5 fruit fly cellular contexts compared by ENCODE assay signal in genomic region chrX:7306538-7307477, dm6.
TF ChIP-seq lines count a peak whose summit lies in the region.

No protein-coding gene starts in this region.

TF ChIP-seq in whole organism, adult, 20 proteins besides CTCF, POLR2A, EP300 and RAD21 (continued from another document):
- TF ChIP-seq CG7101 (tag; optimal IDR thresholded peaks at IDR 0.05; lab: Kevin White, UChicago) (peak; percentile 81), toe (GFP tag; optimal IDR thresholded peaks at IDR 0.05; lab: Kevin White, UChicago) (peak; percentile 56)

TF ChIP-seq in whole organism, embryonic, 481 proteins besides CTCF, POLR2A, EP300 and RAD21 (continued from another document and continues in another):
- TF ChIP-seq HmgD (GFP tag; optimal IDR thresholded peaks at IDR 0.05; lab: Kevin White, UChicago) (peak; percentile 34), Sry-β (GFP tag; optimal IDR thresholded peaks at IDR 0.05; lab: Kevin White, UChicago) (peak; percentile 67), CG5180 (GFP tag; optimal IDR thresholded peaks at IDR 0.05; lab: Kevin White, UChicago) (peak; percentile 88), Usf (GFP tag; optimal IDR thresholded peaks at IDR 0.05; lab: Kevin White, UChicago) (peak; percentile 97), CG10267 (tag; optimal IDR thresholded peaks at IDR 0.05; lab: Kevin White, UChicago) (peak; percentile 89), CG4617 (GFP tag; optimal IDR thresholded peaks at IDR 0.05; lab: Kevin White, UChicago; ENCODE audit: borderline replicate concordance) (peak; percentile 37), Meics (GFP tag; optimal IDR thresholded peaks at IDR 0.05; lab: Kevin White, UChicago) (peak; percentile 96), luna (GFP tag; optimal IDR thresholded peaks at IDR 0.05; lab: Kevin White, UChicago) (no peak), CG16863 (GFP tag; optimal IDR thresholded peaks at IDR 0.05; lab: Kevin White, UChicago) (peak; percentile 84), CG42726 (GFP tag; IDR thresholded peaks at IDR 0.05; lab: Robert Waterston, UW; ENCODE audit: partially characterized antibody) (peak; percentile 60; the same call in 1 of the 2 replicates), gcm (GFP tag; optimal IDR thresholded peaks at IDR 0.05; lab: Kevin White, UChicago) (peak; percentile 89), h (optimal IDR thresholded peaks at IDR 0.05; lab: Kevin White, UChicago) (no peak), CG1603 (tag; optimal IDR thresholded peaks at IDR 0.05; lab: Kevin White, UChicago) (peak; percentile 71), lab (GFP tag; optimal IDR thresholded peaks at IDR 0.05; lab: Kevin White, UChicago) (peak; percentile 84), CG16813 (GFP tag; IDR thresholded peaks at IDR 0.05; lab: Robert Waterston, UW; ENCODE audit: partially characterized antibody) (no peak), sob (GFP tag; IDR thresholded peaks at IDR 0.05; lab: Robert Waterston, UW) (peak; percentile 53), ci (GFP tag; IDR thresholded peaks at IDR 0.05; lab: Robert Waterston, UW) (no peak; the same call in 1 of the 3 replicates), CG12942 (GFP tag; optimal IDR thresholded peaks at IDR 0.05; lab: Kevin White, UChicago) (peak; percentile 75), Rfx (GFP tag; IDR thresholded peaks at IDR 0.05; lab: Robert Waterston, UW) (peak; percentile 75), CG12744 (GFP tag; optimal IDR thresholded peaks at IDR 0.05; lab: Kevin White, UChicago) (peak; percentile 67), vvl (GFP tag; IDR thresholded peaks at IDR 0.05; lab: Robert Waterston, UW) (peak; percentile 43), pzg (GFP tag; optimal IDR thresholded peaks at IDR 0.05; lab: Kevin White, UChicago) (no peak), CG2202 (tag; optimal IDR thresholded peaks at IDR 0.05; lab: Kevin White, UChicago) (peak; percentile 85), CG7987 (GFP tag; optimal IDR thresholded peaks at IDR 0.05; lab: Kevin White, UChicago) (no peak), CkIIα-i1 (GFP tag; IDR thresholded peaks at IDR 0.05; lab: Robert Waterston, UW) (no peak), Ssrp (tag; optimal IDR thresholded peaks at IDR 0.05; lab: Kevin White, UChicago) (peak; percentile 95), schlank (tag; optimal IDR thresholded peaks at IDR 0.05; lab: Kevin White, UChicago) (peak; percentile 34), NC2α (GFP tag; optimal IDR thresholded peaks at IDR 0.05; lab: Kevin White, UChicago) (peak; percentile 61), CG9797 (GFP tag; optimal IDR thresholded peaks at IDR 0.05; lab: Kevin White, UChicago) (peak; percentile 35), tap (tag; optimal IDR thresholded peaks at IDR 0.05; lab: Kevin White, UChicago) (peak; percentile 83), NK7.1 (GFP tag; optimal IDR thresholded peaks at IDR 0.05; lab: Kevin White, UChicago) (peak; percentile 62)

TF ChIP-seq in whole organism, prepupa, 60 proteins besides CTCF, POLR2A, EP300 and RAD21 (continued from another document and continues in another):
- TF ChIP-seq Smox (GFP tag; optimal IDR thresholded peaks at IDR 0.05; lab: Kevin White, UChicago) (peak; percentile 87), CG1621 (tag; optimal IDR thresholded peaks at IDR 0.05; lab: Kevin White, UChicago) (peak; percentile 69), Eip93F (GFP tag; optimal IDR thresholded peaks at IDR 0.05; lab: Kevin White, UChicago) (peak; percentile 62), dac (GFP tag; optimal IDR thresholded peaks at IDR 0.05; lab: Kevin White, UChicago) (peak; percentile 94), CG31627 (GFP tag; optimal IDR thresholded peaks at IDR 0.05; lab: Kevin White, UChicago) (peak; percentile 91), Gug (GFP tag; IDR thresholded peaks at IDR 0.05; lab: Robert Waterston, UW) (peak; percentile 70), CG11902 (GFP tag; optimal IDR thresholded peaks at IDR 0.05; lab: Kevin White, UChicago) (peak; percentile 91), Ets96B (tag; optimal IDR thresholded peaks at IDR 0.05; lab: Kevin White, UChicago) (peak; percentile 89), CG15336 (GFP tag; IDR thresholded peaks at IDR 0.05; lab: Robert Waterston, UW) (no peak; the same call in none of the 2 replicates), OdsH (GFP tag; optimal IDR thresholded peaks at IDR 0.05; lab: Kevin White, UChicago) (peak; percentile 94), Hr38 (GFP tag; optimal IDR thresholded peaks at IDR 0.05; lab: Kevin White, UChicago) (no peak), Hr4 (GFP tag; optimal IDR thresholded peaks at IDR 0.05; lab: Kevin White, UChicago) (peak; percentile 87), cyc (GFP tag; optimal IDR thresholded peaks at IDR 0.05; lab: Kevin White, UChicago) (peak; percentile 90), Lpt (GFP tag; optimal IDR thresholded peaks at IDR 0.05; lab: Kevin White, UChicago) (peak; percentile 76), Blimp-1 (GFP tag; optimal IDR thresholded peaks at IDR 0.05; lab: Kevin White, UChicago) (peak; percentile 81), eg (GFP tag; IDR thresholded peaks at IDR 0.05; lab: Robert Waterston, UW) (no peak; the same call in none of the 3 replicates), CG4318 (GFP tag; optimal IDR thresholded peaks at IDR 0.05; lab: Kevin White, UChicago) (peak; percentile 99), CG11294 (GFP tag; IDR thresholded peaks at IDR 0.05; lab: Robert Waterston, UW) (peak; percentile 84), CG7368 (GFP tag; optimal IDR thresholded peaks at IDR 0.05; lab: Kevin White, UChicago) (peak; percentile 58), CG3919 (GFP tag; optimal IDR thresholded peaks at IDR 0.05; lab: Kevin White, UChicago) (peak; percentile 89), lz (GFP tag; optimal IDR thresholded peaks at IDR 0.05; lab: Kevin White, UChicago) (peak; percentile 94), Hr39 (GFP tag; optimal IDR thresholded peaks at IDR 0.05; lab: Kevin White, UChicago) (peak; percentile 92), CG6792 (GFP tag; optimal IDR thresholded peaks at IDR 0.05; lab: Kevin White, UChicago) (peak; percentile 88), ss (GFP tag; optimal IDR thresholded peaks at IDR 0.05; lab: Kevin White, UChicago) (peak; percentile 37 to 93), fd59A (GFP tag; optimal IDR thresholded peaks at IDR 0.05; lab: Kevin White, UChicago) (peak; percentile 83), Eip75B (GFP tag; optimal IDR thresholded peaks at IDR 0.05; lab: Kevin White, UChicago) (peak; percentile 86), svp (GFP tag; lab: Kevin White, UChicago) (peak; percentile 92), pdm3 (GFP tag; optimal IDR thresholded peaks at IDR 0.05; lab: Kevin White, UChicago) (peak; percentile 93), topi (GFP tag; optimal IDR thresholded peaks at IDR 0.05; lab: Kevin White, UChicago) (peak; percentile 95), CG32006 (GFP tag; optimal IDR thresholded peaks at IDR 0.05; lab: Kevin White, UChicago) (peak; percentile 99), CG6854 (GFP tag; optimal IDR thresholded peaks at IDR 0.05; lab: Kevin White, UChicago) (peak; percentile 87), CG6276 (GFP tag; optimal IDR thresholded peaks at IDR 0.05; lab: Kevin White, UChicago) (peak; percentile 98), salr (GFP tag; optimal IDR thresholded peaks at IDR 0.05; lab: Kevin White, UChicago) (peak; percentile 84 to 96)

TF ChIP-seq in whole organism, pupa, 21 proteins besides CTCF, POLR2A, EP300 and RAD21 (continued from another document):
- TF ChIP-seq gl (tag; optimal IDR thresholded peaks at IDR 0.05; lab: Kevin White, UChicago) = peak; percentile 55
- TF ChIP-seq Ets98B (GFP tag; IDR thresholded peaks at IDR 0.05; lab: Robert Waterston, UW) = peak; percentile 78

TF ChIP-seq in whole organism, wandering third instar larva, 38 proteins besides CTCF, POLR2A, EP300 and RAD21 (continued from another document):
- TF ChIP-seq h (GFP tag; optimal IDR thresholded peaks at IDR 0.05; lab: Kevin White, UChicago) = peak; percentile 66
- TF ChIP-seq Mio (GFP tag; optimal IDR thresholded peaks at IDR 0.05; lab: Kevin White, UChicago) = no peak
- peak; percentile 59 for TF ChIP-seq Dfd (GFP tag; optimal IDR thresholded peaks at IDR 0.05; lab: Kevin White, UChicago)
- TF ChIP-seq rgr (GFP tag; optimal IDR thresholded peaks at IDR 0.05; lab: Kevin White, UChicago) = peak; percentile 79
- TF ChIP-seq CrebA (GFP tag; optimal IDR thresholded peaks at IDR 0.05; lab: Kevin White, UChicago; ENCODE audit: borderline replicate concordance) = no peak
- peak; percentile 67 for TF ChIP-seq CG9705 (GFP tag; optimal IDR thresholded peaks at IDR 0.05; lab: Kevin White, UChicago)
- peak; percentile 12 for TF ChIP-seq Rel (GFP tag; optimal IDR thresholded peaks at IDR 0.05; lab: Kevin White, UChicago)
- peak; percentile 27 for TF ChIP-seq Rel (tag; optimal IDR thresholded peaks at IDR 0.05; lab: Kevin White, UChicago)
- peak; percentile 79 for TF ChIP-seq N (GFP tag; optimal IDR thresholded peaks at IDR 0.05; lab: Kevin White, UChicago)
- peak; percentile 27 for TF ChIP-seq Vsx2 (GFP tag; optimal IDR thresholded peaks at IDR 0.05; lab: Kevin White, UChicago; ENCODE audit: partially characterized antibody)
- TF ChIP-seq jim (GFP tag; optimal IDR thresholded peaks at IDR 0.05; lab: Kevin White, UChicago) = no peak
- TF ChIP-seq dl (GFP tag; optimal IDR thresholded peaks at IDR 0.05; lab: Kevin White, UChicago; ENCODE audit: insufficient read depth in 1 of 2, partially characterized antibody in 2 of 2) = peak; percentile 80 to 89
- TF ChIP-seq sage (GFP tag; optimal IDR thresholded peaks at IDR 0.05; lab: Kevin White, UChicago) = peak; percentile 16
- no peak for TF ChIP-seq Abd-B (GFP tag; optimal IDR thresholded peaks at IDR 0.05; lab: Kevin White, UChicago)
- TF ChIP-seq ey (GFP tag; optimal IDR thresholded peaks at IDR 0.05; lab: Kevin White, UChicago) = peak; percentile 56
- peak; percentile 26 for TF ChIP-seq woc (GFP tag; optimal IDR thresholded peaks at IDR 0.05; lab: Kevin White, UChicago)
